Fruit fly (Drosophila melanogaster) whole organism, prepupa: ENCODE measurements around the gene CG31274.

ENCODE experiments used
- Blimp-1 ChIP-seq: fragments of 200-800 bp; sonication (Bioruptor generic); optimal IDR thresholded peaks from 3 replicates; lab custom pipeline; 2017; ENCODE audit warnings: missing biosample characterization, missing genetic modification characterization, mild to moderate bottlenecking, moderate library complexity, missing genetic modification reagents
- CG10631 ChIP-seq: fragments of 200-800 bp; sonication (Bioruptor generic); optimal IDR thresholded peaks from 2 replicates; lab custom pipeline; 2016; ENCODE audit warnings: missing biosample characterization, missing genetic modification characterization
- CG11294 ChIP-seq: fragments of 200-800 bp; sonication (Bioruptor generic); IDR thresholded peaks from 2 replicates; pipeline ENCODE4 v1.3.6; 2022; ENCODE audit warnings: missing biosample characterization, missing genetic modification characterization
- CG11902 ChIP-seq: fragments of 200-800 bp; sonication (Bioruptor generic); optimal IDR thresholded peaks from 3 replicates; lab custom pipeline; 2016; ENCODE audit warnings: missing biosample characterization, missing genetic modification characterization
- CG15336 ChIP-seq: fragments of 200-800 bp; sonication (Bioruptor generic); IDR thresholded peaks from 2 replicates; pipeline ENCODE4 v1.3.6; 2022; ENCODE audit warnings: missing biosample characterization, missing genetic modification characterization
- CG1621 ChIP-seq: fragments of 200-800 bp; sonication (Bioruptor generic); optimal IDR thresholded peaks from 3 replicates; lab custom pipeline; 2018; ENCODE audit warnings: missing biosample characterization, mild to moderate bottlenecking, missing genetic modification characterization
- CG16779 ChIP-seq: fragments of 200-800 bp; sonication (Bioruptor generic); optimal IDR thresholded peaks from 3 replicates; lab custom pipeline; 2017; ENCODE audit warnings: missing biosample characterization, mild to moderate bottlenecking, missing genetic modification characterization
- CG34406 ChIP-seq: fragments of 200-800 bp; sonication (Bioruptor generic); optimal IDR thresholded peaks from 3 replicates; lab custom pipeline; 2016; ENCODE audit warnings: missing biosample characterization, missing genetic modification characterization
- CG3919 ChIP-seq: fragments of 200-800 bp; sonication (Bioruptor generic); optimal IDR thresholded peaks from 3 replicates; lab custom pipeline; 2016; ENCODE audit warnings: missing biosample characterization, missing genetic modification characterization
- CG4318 ChIP-seq: fragments of 200-800 bp; sonication (Bioruptor generic); optimal IDR thresholded peaks from 3 replicates; lab custom pipeline; 2017; ENCODE audit warnings: missing biosample characterization, mild to moderate bottlenecking, missing genetic modification characterization
- CG6163 ChIP-seq: fragments of 200-800 bp; sonication (Bioruptor generic); IDR thresholded peaks from 3 replicates; pipeline ENCODE4 v1.3.6; 2022; ENCODE audit warnings: missing biosample characterization, missing genetic modification characterization
- CG6276 ChIP-seq: fragments of 200-800 bp; sonication (Bioruptor generic); optimal IDR thresholded peaks from 2 replicates; lab custom pipeline; 2017; ENCODE audit warnings: missing biosample characterization, mild to moderate bottlenecking, missing genetic modification characterization
- CG6808 ChIP-seq: fragments of 200-800 bp; sonication (Bioruptor generic); optimal IDR thresholded peaks from 3 replicates; lab custom pipeline; 2017; ENCODE audit warnings: missing biosample characterization, missing genetic modification characterization, mild to moderate bottlenecking, moderate library complexity, missing genetic modification reagents
- CG8319 ChIP-seq: fragments of 200-800 bp; sonication (Bioruptor generic); optimal IDR thresholded peaks from 3 replicates; lab custom pipeline; 2016; ENCODE audit warnings: missing biosample characterization, missing genetic modification characterization
- CG8632 ChIP-seq: fragments of 200-800 bp; sonication (Bioruptor generic); optimal IDR thresholded peaks from 3 replicates; lab custom pipeline; 2016; ENCODE audit warnings: missing biosample characterization, missing genetic modification characterization
- CG9139 ChIP-seq: fragments of 200-800 bp; sonication (Bioruptor generic); optimal IDR thresholded peaks from 3 replicates; lab custom pipeline; 2017; ENCODE audit warnings: missing biosample characterization, mild to moderate bottlenecking, missing genetic modification characterization
- Eip78C ChIP-seq: fragments of 200-800 bp; sonication (Bioruptor generic); peaks from one replicate; lab custom pipeline; 2016; ENCODE audit warnings: missing biosample characterization, missing genetic modification characterization
- Eip93F ChIP-seq: fragments of 200-800 bp; sonication (Bioruptor generic); optimal IDR thresholded peaks from 2 replicates; lab custom pipeline; 2016; ENCODE audit warnings: missing biosample characterization, mild to moderate bottlenecking, missing genetic modification characterization
- Gug ChIP-seq: fragments of 200-800 bp; sonication (Bioruptor generic); IDR thresholded peaks from 2 replicates; pipeline ENCODE4 v1.3.6; 2022; ENCODE audit warnings: missing biosample characterization, missing genetic modification characterization
- Hr39 ChIP-seq: fragments of 200-800 bp; sonication (Bioruptor generic); optimal IDR thresholded peaks from 2 replicates; lab custom pipeline; 2016; ENCODE audit warnings: missing biosample characterization, missing genetic modification characterization
- Hr4 ChIP-seq: fragments of 200-800 bp; sonication (Bioruptor generic); optimal IDR thresholded peaks from 3 replicates; lab custom pipeline; 2016; ENCODE audit warnings: missing biosample characterization, missing genetic modification characterization
- Lpt ChIP-seq: fragments of 200-800 bp; sonication (Bioruptor generic); optimal IDR thresholded peaks from 3 replicates; lab custom pipeline; 2016; ENCODE audit warnings: missing biosample characterization, missing genetic modification characterization
- Met ChIP-seq: fragments of 200-800 bp; sonication (Bioruptor generic); optimal IDR thresholded peaks from 3 replicates; lab custom pipeline; 2016; ENCODE audit warnings: missing biosample characterization, missing genetic modification characterization
- Sox102F ChIP-seq: fragments of 200-800 bp; sonication (Bioruptor generic); optimal IDR thresholded peaks from 2 replicates; lab custom pipeline; 2016; ENCODE audit warnings: missing biosample characterization, mild to moderate bottlenecking, missing genetic modification characterization
- Sox14 ChIP-seq: fragments of 200-800 bp; sonication (Bioruptor generic); optimal IDR thresholded peaks from 3 replicates; lab custom pipeline; 2016; ENCODE audit warnings: missing biosample characterization, missing genetic modification characterization
- achi ChIP-seq: fragments of 200-800 bp; sonication (Bioruptor generic); optimal IDR thresholded peaks from 3 replicates; lab custom pipeline; 2016; ENCODE audit warnings: missing biosample characterization, missing genetic modification characterization
- acj6 ChIP-seq: fragments of 200-800 bp; sonication (Bioruptor generic); optimal IDR thresholded peaks from 3 replicates; lab custom pipeline; 2016; ENCODE audit warnings: missing biosample characterization, missing genetic modification characterization
- cyc ChIP-seq: fragments of 200-800 bp; sonication (Bioruptor generic); optimal IDR thresholded peaks from 3 replicates; lab custom pipeline; 2016; ENCODE audit warnings: missing biosample characterization, missing genetic modification characterization
- dsx ChIP-seq: fragments of 200-800 bp; optimal IDR thresholded peaks from 3 replicates; lab custom pipeline; 2019; ENCODE audit warnings: missing biosample characterization, mild to moderate bottlenecking, missing genetic modification characterization, moderate library complexity; ENCODE audit not compliant: poor library complexity, severe bottlenecking
- eg ChIP-seq: fragments of 200-800 bp; sonication (Bioruptor generic); IDR thresholded peaks from 3 replicates; pipeline ENCODE4 v1.3.6; 2022; ENCODE audit warnings: missing biosample characterization, missing genetic modification characterization
- esn ChIP-seq: fragments of 200-800 bp; sonication (Bioruptor generic); optimal IDR thresholded peaks from 2 replicates; lab custom pipeline; 2016; ENCODE audit warnings: missing biosample characterization, mild to moderate bottlenecking, missing genetic modification characterization, moderate library complexity
- fkh ChIP-seq: fragments of 200-800 bp; sonication (Bioruptor generic); optimal IDR thresholded peaks from 3 replicates; lab custom pipeline; 2017; ENCODE audit warnings: missing biosample characterization, mild to moderate bottlenecking, missing genetic modification characterization, moderate library complexity
- lz ChIP-seq: fragments of 200-800 bp; sonication (Bioruptor generic); optimal IDR thresholded peaks from 3 replicates; lab custom pipeline; 2016; ENCODE audit warnings: missing biosample characterization, missing genetic modification characterization
- pdm3 ChIP-seq: fragments of 200-800 bp; sonication (Bioruptor generic); optimal IDR thresholded peaks from 3 replicates; lab custom pipeline; 2016; ENCODE audit warnings: missing biosample characterization, missing genetic modification characterization
- spab ChIP-seq: fragments of 200-800 bp; sonication (Bioruptor generic); optimal IDR thresholded peaks from 2 replicates; lab custom pipeline; 2017; ENCODE audit warnings: missing biosample characterization, mild to moderate bottlenecking, missing genetic modification characterization, missing genetic modification reagents
- ss ChIP-seq, 2 experiments: fragments of 200-800 bp; sonication (Bioruptor generic); optimal IDR thresholded peaks; 2 replicates in 1 of 2; 3 replicates in 1 of 2; lab custom pipeline; 2017 to 2018; ENCODE audit warnings: mild to moderate bottlenecking in 2 of 2, missing biosample characterization in 2 of 2, missing genetic modification characterization in 2 of 2, moderate library complexity in 1 of 2
- svp ChIP-seq: fragments of 200-800 bp; sonication (Bioruptor generic); peaks from one replicate; lab custom pipeline; 2016; ENCODE audit warnings: missing biosample characterization, missing genetic modification characterization
- vri ChIP-seq: fragments of 200-800 bp; sonication (Bioruptor generic); optimal IDR thresholded peaks from 3 replicates; lab custom pipeline; 2016; ENCODE audit warnings: missing biosample characterization, mild to moderate bottlenecking, missing genetic modification characterization

CG31274 gene

DNA sequence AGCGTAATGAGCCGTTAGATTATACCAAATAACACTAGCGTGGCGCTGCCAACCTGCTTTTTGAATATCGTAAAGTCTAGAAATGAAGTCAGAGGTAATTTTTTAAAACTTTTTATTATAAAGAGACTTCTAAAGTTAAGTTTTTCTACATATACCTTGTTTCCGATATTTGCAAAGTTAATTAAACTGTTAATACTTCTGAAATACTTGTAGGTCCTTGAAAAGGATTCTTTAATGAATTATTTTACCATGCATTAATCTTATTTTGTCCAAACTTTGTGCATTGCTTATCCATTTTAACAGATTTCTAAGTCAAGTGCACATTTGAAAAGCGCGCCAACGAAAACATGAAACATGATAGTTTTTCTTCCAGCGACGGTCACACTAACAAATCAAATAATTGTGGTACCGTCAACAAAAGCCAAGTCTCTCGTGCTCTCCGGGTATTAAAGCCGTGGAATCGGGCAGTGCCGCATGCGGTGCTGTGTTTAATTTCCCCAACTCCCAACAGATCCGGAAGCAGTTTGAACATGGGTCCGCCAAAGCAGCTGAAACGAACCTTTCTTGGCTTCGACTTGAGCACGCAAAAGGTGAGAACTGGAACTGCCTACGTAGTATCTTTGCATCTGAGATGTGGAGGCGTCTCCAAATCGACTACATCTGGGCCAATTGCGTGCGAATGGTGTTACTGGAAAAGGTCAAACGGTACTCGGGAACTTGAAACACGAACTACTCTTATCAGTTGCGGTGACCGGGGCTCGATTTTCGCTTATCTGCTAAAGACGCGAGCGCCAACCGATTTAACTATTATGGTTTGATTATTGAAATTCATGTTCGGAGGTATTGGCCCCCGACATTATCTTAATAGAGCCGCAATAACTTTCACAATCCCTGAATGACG is 3.5 kb downstream of the CG31274 start, which contains the start of the genes EMC2A and CG3534 (continued):
- TF ChIP-seq CG8632 (GFP tag; lab: Kevin White, UChicago): no peak
- peak; percentile 8 for TF ChIP-seq dsx (GFP tag; lab: Kevin White, UChicago)
- no peak for TF ChIP-seq Hr39 (GFP tag; lab: Kevin White, UChicago)
- no peak for TF ChIP-seq achi (GFP tag; lab: Kevin White, UChicago)
- TF ChIP-seq CG11902: no peak
- TF ChIP-seq CG34406 (GFP tag; lab: Kevin White, UChicago): no peak
- no peak for TF ChIP-seq acj6 (GFP tag; lab: Kevin White, UChicago)

dm6 chr3R:17002218-17003110 is 9.6 kb downstream of the CG31274 start, which contains the start of the genes Sf3a1 and Irc:
Gene Sf3a1 (minus strand): TSS chr3R:17002355.
Gene Irc (plus strand): TSS chr3R:17002875.
- peak in 1 of 2 experiments; percentile 62 for TF ChIP-seq ss (GFP tag; optimal IDR thresholded peaks at IDR 0.05; lab: Kevin White, UChicago)
- TF ChIP-seq svp (GFP tag; lab: Kevin White, UChicago): peak; percentile 93
- no peak for TF ChIP-seq CG10631 (GFP tag; lab: Kevin White, UChicago)
- TF ChIP-seq CG1621 (tag; lab: Kevin White, UChicago): peak; percentile 85
- TF ChIP-seq Gug: 0 out of 2 replicates have a peak, but pooled peaks have one; percentile 16
- TF ChIP-seq cyc (GFP tag; lab: Kevin White, UChicago): no peak
- peak; percentile 70 for TF ChIP-seq Eip78C (GFP tag; lab: Kevin White, UChicago)
- peak; percentile 33 for TF ChIP-seq fkh (GFP tag; lab: Kevin White, UChicago)
- peak; percentile 31 for TF ChIP-seq esn
- TF ChIP-seq CG6163 (GFP tag; lab: Robert Waterston, UW): 0 out of 3 replicates have a peak, but pooled peaks have one; percentile 31
- peak; percentile 44 for TF ChIP-seq Sox14
- 0 out of 3 replicates have a peak, but pooled peaks have one; percentile 19 for TF ChIP-seq eg (GFP tag; lab: Robert Waterston, UW)
- TF ChIP-seq CG8319 (GFP tag; lab: Kevin White, UChicago): no peak

- TF ChIP-seq Eip93F (GFP tag; lab: Kevin White, UChicago) (no peak), svp (GFP tag; lab: Kevin White, UChicago) (peak; percentile 39)
- TF ChIP-seq, all 60 proteins: peak for 1
These were observed 10.7 kb downstream of the CG31274 start for dm6 chr3R:17003468-17003867.

DNA sequence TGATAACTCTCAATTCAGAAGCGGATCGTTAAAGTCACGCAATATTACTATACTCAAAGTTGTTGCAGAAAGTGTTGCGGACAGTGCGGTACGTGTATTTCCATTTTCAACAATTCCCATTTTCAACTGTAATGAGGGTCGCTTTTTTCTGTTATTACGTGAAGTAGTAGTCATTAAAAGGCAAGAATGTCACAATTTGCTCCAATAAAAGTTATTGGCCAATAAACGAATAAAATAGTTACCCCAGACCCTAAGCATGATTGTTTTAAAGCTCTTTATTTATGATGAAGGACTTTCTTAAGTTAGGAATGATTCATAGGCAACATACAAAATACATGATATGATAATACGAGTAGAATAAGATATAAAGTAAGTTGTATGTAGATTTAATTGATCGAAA is 14.5 kb downstream of the CG31274 start:
- no peak for TF ChIP-seq CG11902
- no peak for TF ChIP-seq CG9139 (GFP tag; lab: Kevin White, UChicago)
- no peak for TF ChIP-seq CG11294
- TF ChIP-seq Eip78C (GFP tag; lab: Kevin White, UChicago): no peak
- no peak for TF ChIP-seq CG3919 (GFP tag; lab: Kevin White, UChicago)
- TF ChIP-seq Gug: no peak
- TF ChIP-seq acj6 (GFP tag; lab: Kevin White, UChicago): no peak
- no peak for TF ChIP-seq pdm3 (GFP tag; lab: Kevin White, UChicago)
- TF ChIP-seq lz: no peak
- no peak for TF ChIP-seq CG6276 (GFP tag; lab: Kevin White, UChicago)

DNA sequence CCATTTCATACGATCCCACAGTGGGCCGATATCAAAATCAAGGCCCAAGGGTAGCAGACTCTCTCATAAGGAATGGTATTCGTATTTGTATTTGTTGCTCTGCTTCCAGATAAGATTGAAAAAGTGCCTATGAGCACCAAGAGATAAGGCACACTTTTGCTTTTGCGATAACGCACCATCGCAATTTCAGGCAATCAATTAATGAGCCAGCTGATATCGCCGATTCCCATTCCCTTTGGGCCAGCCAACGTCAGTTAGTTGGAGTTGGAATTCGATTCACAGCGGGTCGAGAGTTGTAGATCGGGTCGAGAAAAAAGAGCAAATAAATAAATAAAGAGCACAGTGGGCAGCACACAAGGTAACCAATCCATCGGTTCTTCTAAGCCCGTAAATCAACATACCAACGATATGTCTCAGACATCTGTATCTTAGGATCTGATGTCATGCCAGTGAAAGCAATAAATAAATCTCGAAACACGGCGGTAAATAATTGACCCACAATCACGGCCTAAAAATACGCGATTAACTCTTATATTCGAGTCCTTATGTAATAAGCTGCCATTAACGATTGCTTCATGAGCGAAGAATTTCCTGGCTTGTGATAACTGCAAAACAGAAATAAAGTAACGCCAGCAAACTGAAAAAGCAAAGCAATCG is 15.3 kb downstream of the CG31274 start, which contains the start of gene CG8907:
Gene CG8907, plus strand, starts transcription at position 252 of the 657 bp plus-strand sequence.
- no peak for TF ChIP-seq spab (GFP tag; lab: Kevin White, UChicago)
- TF ChIP-seq CG4318 (GFP tag; lab: Kevin White, UChicago): no peak
- no peak for TF ChIP-seq CG1621 (tag; lab: Kevin White, UChicago)
- no peak for TF ChIP-seq CG9139 (GFP tag; lab: Kevin White, UChicago)
- TF ChIP-seq CG16779 (tag; lab: Kevin White, UChicago): no peak
- TF ChIP-seq Blimp-1 (GFP tag; lab: Kevin White, UChicago): no peak
- no peak for TF ChIP-seq CG8319 (GFP tag; lab: Kevin White, UChicago)
- TF ChIP-seq Met (GFP tag; lab: Kevin White, UChicago): no peak
- no peak for TF ChIP-seq Hr4 (GFP tag; lab: Kevin White, UChicago)
- TF ChIP-seq CG3919 (GFP tag; lab: Kevin White, UChicago): no peak
- no peak for TF ChIP-seq CG15336 (GFP tag; lab: Robert Waterston, UW)
- TF ChIP-seq Lpt: no peak
- TF ChIP-seq vri: peak; percentile 93
- no peak for TF ChIP-seq Hr39 (GFP tag; lab: Kevin White, UChicago)
- TF ChIP-seq Sox102F (GFP tag; lab: Kevin White, UChicago): no peak
- no peak for TF ChIP-seq achi (GFP tag; lab: Kevin White, UChicago)
- no peak for TF ChIP-seq CG6808 (GFP tag; lab: Kevin White, UChicago)
